Fruit fly (Drosophila melanogaster) whole organism, embryonic: ENCODE data around the gene CG32176.

Source experiments
- Atf-2 ChIP-seq: fragments of 200-800 bp; sonication (Bioruptor generic); optimal IDR thresholded peaks from 2 replicates; lab custom pipeline; 2016; ENCODE audit warnings: missing biosample characterization, missing genetic modification characterization
- Bgb ChIP-seq: fragments of 200-800 bp; sonication (Bioruptor generic); IDR thresholded peaks from 2 replicates; pipeline ENCODE4 v1.3.6; 2022; ENCODE audit warnings: missing biosample characterization, missing genetic modification characterization; ENCODE audit not compliant: partially characterized antibody
- CG10267 ChIP-seq: fragments of 200-800 bp; sonication (Bioruptor generic); optimal IDR thresholded peaks from 2 replicates; lab custom pipeline; 2018; ENCODE audit warnings: missing biosample characterization, mild to moderate bottlenecking, missing genetic modification characterization, moderate library complexity
- CG10366 ChIP-seq: fragments of 200-800 bp; sonication (Bioruptor generic); IDR thresholded peaks from 2 replicates; pipeline ENCODE4 v1.3.6; 2022; ENCODE audit warnings: missing biosample characterization, missing genetic modification characterization
- CG10462 ChIP-seq: fragments of 200-800 bp; sonication (Bioruptor generic); optimal IDR thresholded peaks from 2 replicates; lab custom pipeline; 2016; ENCODE audit warnings: missing biosample characterization, missing genetic modification characterization
- CG12071 ChIP-seq: fragments of 200-800 bp; sonication (Bioruptor generic); optimal IDR thresholded peaks from 3 replicates; lab custom pipeline; 2018; ENCODE audit warnings: missing biosample characterization, mild to moderate bottlenecking, missing genetic modification characterization
- CG12299 ChIP-seq: fragments of 200-800 bp; sonication (Bioruptor generic); optimal IDR thresholded peaks from 2 replicates; lab custom pipeline; 2018; ENCODE audit warnings: missing biosample characterization, mild to moderate bottlenecking, missing genetic modification characterization
- CG13287 ChIP-seq: fragments of 200-800 bp; sonication (Bioruptor generic); IDR thresholded peaks from 2 replicates; pipeline ENCODE4 v1.3.6; 2022; ENCODE audit warnings: missing biosample characterization, missing genetic modification characterization; ENCODE audit not compliant: partially characterized antibody
- CG14965 ChIP-seq: fragments of 200-800 bp; sonication (Bioruptor generic); optimal IDR thresholded peaks from 2 replicates; lab custom pipeline; 2016; ENCODE audit warnings: missing biosample characterization, missing genetic modification characterization, borderline replicate concordance
- CG16863 ChIP-seq: fragments of 200-800 bp; sonication (Bioruptor generic); optimal IDR thresholded peaks from 3 replicates; lab custom pipeline; 2016; ENCODE audit warnings: missing biosample characterization, missing genetic modification characterization
- CG30431 ChIP-seq: fragments of 200-800 bp; sonication (Bioruptor generic); optimal IDR thresholded peaks from 2 replicates; lab custom pipeline; 2017; ENCODE audit warnings: missing biosample characterization, missing genetic modification characterization
- CG31441 ChIP-seq: fragments of 200-800 bp; sonication (Bioruptor generic); IDR thresholded peaks from 2 replicates; pipeline ENCODE4 v1.3.6; 2022; ENCODE audit warnings: missing biosample characterization, missing genetic modification characterization
- CG32767 ChIP-seq: fragments of 200-800 bp; sonication (Bioruptor generic); IDR thresholded peaks from 2 replicates; pipeline ENCODE4 v1.3.6; 2022; ENCODE audit warnings: missing biosample characterization, missing genetic modification characterization
- CG32772 ChIP-seq: fragments of 200-800 bp; sonication (Bioruptor generic); IDR thresholded peaks from 2 replicates; pipeline ENCODE4 v1.3.6; 2022; ENCODE audit warnings: missing biosample characterization, missing genetic modification characterization
- CG34422 ChIP-seq: fragments of 200-800 bp; sonication (Bioruptor generic); IDR thresholded peaks from 3 replicates; pipeline ENCODE4 v1.3.6; 2022; ENCODE audit warnings: missing biosample characterization, missing genetic modification characterization
- CG4820 ChIP-seq: fragments of 200-800 bp; sonication (Bioruptor generic); optimal IDR thresholded peaks from 3 replicates; lab custom pipeline; 2016; ENCODE audit warnings: missing biosample characterization, missing genetic modification characterization
- CG8290 ChIP-seq, 3 experiments: fragments of 200-800 bp; sonication (Bioruptor generic); optimal IDR thresholded peaks; 2 replicates each; lab custom pipeline; 2016 to 2019; ENCODE audit warnings: missing biosample characterization in 3 of 3, missing genetic modification characterization in 3 of 3, mild to moderate bottlenecking in 2 of 3, moderate library complexity in 1 of 3
- CoRest ChIP-seq: fragments of 200-800 bp; sonication (Bioruptor generic); optimal IDR thresholded peaks from 3 replicates; lab custom pipeline; 2018; ENCODE audit warnings: missing biosample characterization, mild to moderate bottlenecking, missing genetic modification characterization, moderate library complexity
- D19A ChIP-seq: fragments of 200-800 bp; optimal IDR thresholded peaks from 3 replicates; lab custom pipeline; 2019; ENCODE audit warnings: missing biosample characterization, mild to moderate bottlenecking, missing genetic modification characterization, moderate library complexity
- Dp ChIP-seq: fragments of 200-800 bp; sonication (Bioruptor generic); optimal IDR thresholded peaks from 2 replicates; lab custom pipeline; 2018; ENCODE audit warnings: missing biosample characterization, mild to moderate bottlenecking, missing genetic modification characterization, moderate library complexity
- Hmr ChIP-seq: fragments of 200-800 bp; sonication (Bioruptor generic); optimal IDR thresholded peaks from 3 replicates; lab custom pipeline; 2017; ENCODE audit warnings: mild to moderate bottlenecking, missing biosample characterization, missing genetic modification reagents, missing genetic modification characterization
- MTF-1 ChIP-seq: fragments of 200-800 bp; sonication (Bioruptor generic); optimal IDR thresholded peaks from 2 replicates; lab custom pipeline; 2018; ENCODE audit warnings: missing biosample characterization, mild to moderate bottlenecking, missing genetic modification characterization, borderline replicate concordance
- Med ChIP-seq: fragments of 200-800 bp; sonication (Bioruptor generic); peaks from one replicate; lab custom pipeline; 2016; ENCODE audit warnings: missing biosample characterization, missing genetic modification characterization, mild to moderate bottlenecking, inconsistent platforms, moderate library complexity
- Pdp1 ChIP-seq, 2 experiments: fragments of 200-800 bp; sonication (Bioruptor generic); optimal IDR thresholded peaks; 3 replicates each; lab custom pipeline; 2016; ENCODE audit warnings: missing biosample characterization in 2 of 2, missing genetic modification characterization in 2 of 2, mild to moderate bottlenecking in 1 of 2, moderate library complexity in 1 of 2
- Sry-δ ChIP-seq: fragments of 200-800 bp; sonication (Bioruptor generic); optimal IDR thresholded peaks from 2 replicates; lab custom pipeline; 2016; ENCODE audit warnings: missing biosample characterization, missing genetic modification characterization
- YL-1 ChIP-seq: fragments of 200-800 bp; sonication (Bioruptor generic); optimal IDR thresholded peaks from 3 replicates; lab custom pipeline; 2017; ENCODE audit warnings: missing biosample characterization, mild to moderate bottlenecking, missing genetic modification characterization
- bab2 ChIP-seq: fragments of 200-800 bp; sonication (Bioruptor generic); optimal IDR thresholded peaks from 2 replicates; lab custom pipeline; 2016; ENCODE audit warnings: missing biosample characterization, missing genetic modification characterization
- br ChIP-seq: fragments of >200 bp; optimal IDR thresholded peaks from 2 replicates; lab custom pipeline; 2017
- chinmo ChIP-seq: fragments of 200-800 bp; sonication (Bioruptor generic); IDR thresholded peaks from 4 replicates; pipeline ENCODE4 v1.3.6; 2022; ENCODE audit warnings: missing biosample characterization, missing genetic modification characterization; ENCODE audit not compliant: partially characterized antibody
- ci ChIP-seq: fragments of 200-800 bp; sonication (Bioruptor generic); IDR thresholded peaks from 3 replicates; pipeline ENCODE4 v1.3.6; 2022; ENCODE audit warnings: missing biosample characterization, missing genetic modification characterization
- croc ChIP-seq: fragments of 200-800 bp; sonication (Bioruptor generic); conservative IDR thresholded peaks from 3 replicates; pipeline ENCODE4 v1.3.6; 2022; ENCODE audit warnings: missing biosample characterization, missing genetic modification characterization
- dpn ChIP-seq, 2 experiments: fragments of 200-800 bp; sonication (Bioruptor generic); optimal IDR thresholded peaks; 3 replicates each; lab custom pipeline; 2016; ENCODE audit warnings: missing biosample characterization in 2 of 2, missing genetic modification characterization in 2 of 2
- eve ChIP-seq, 2 experiments: fragments of >200 bp; optimal IDR thresholded peaks; 2 replicates each; lab custom pipeline; 2017; ENCODE audit warnings: missing biosample characterization in 2 of 2, missing genetic modification characterization in 2 of 2
- ewg ChIP-seq: fragments of 200-800 bp; sonication (Bioruptor generic); optimal IDR thresholded peaks from 3 replicates; lab custom pipeline; 2017; ENCODE audit warnings: mild to moderate bottlenecking, missing biosample characterization, missing genetic modification reagents, missing genetic modification characterization
- gcm ChIP-seq: fragments of 200-800 bp; sonication (Bioruptor generic); optimal IDR thresholded peaks from 2 replicates; lab custom pipeline; 2019; ENCODE audit warnings: missing biosample characterization, mild to moderate bottlenecking, missing genetic modification characterization, moderate library complexity
- gcm2 ChIP-seq: fragments of 200-800 bp; sonication (Bioruptor generic); optimal IDR thresholded peaks from 2 replicates; lab custom pipeline; 2016; ENCODE audit warnings: missing biosample characterization, missing genetic modification characterization
- gem ChIP-seq: fragments of 200-800 bp; sonication (Bioruptor generic); optimal IDR thresholded peaks from 2 replicates; lab custom pipeline; 2019; ENCODE audit warnings: missing biosample characterization, mild to moderate bottlenecking, missing genetic modification characterization, moderate library complexity
- gfzf ChIP-seq: fragments of 200-800 bp; sonication (Bioruptor generic); optimal IDR thresholded peaks from 2 replicates; lab custom pipeline; 2016; ENCODE audit warnings: missing biosample characterization, mild to moderate bottlenecking, missing genetic modification characterization, moderate library complexity
- grau ChIP-seq: fragments of 200-800 bp; optimal IDR thresholded peaks from 3 replicates; lab custom pipeline; 2019; ENCODE audit warnings: missing biosample characterization, mild to moderate bottlenecking, missing genetic modification characterization, moderate library complexity
- grn ChIP-seq: fragments of 200-800 bp; sonication (Bioruptor generic); optimal IDR thresholded peaks from 3 replicates; lab custom pipeline; 2017; ENCODE audit warnings: missing biosample characterization, missing genetic modification characterization
- gsb ChIP-seq: fragments of 200-800 bp; sonication (Bioruptor generic); IDR thresholded peaks from 2 replicates; pipeline ENCODE4 v1.3.6; 2022; ENCODE audit warnings: missing biosample characterization, missing genetic modification characterization
- onecut ChIP-seq: fragments of 200-800 bp; sonication (Bioruptor generic); IDR thresholded peaks from 2 replicates; pipeline ENCODE4 v1.3.6; 2022; ENCODE audit warnings: missing biosample characterization, missing genetic modification characterization
- org-1 ChIP-seq: fragments of 200-800 bp; sonication (Bioruptor generic); optimal IDR thresholded peaks from 2 replicates; lab custom pipeline; 2017; ENCODE audit warnings: missing biosample characterization, missing genetic modification characterization
- phol ChIP-seq: fragments of 200-800 bp; sonication (Bioruptor generic); optimal IDR thresholded peaks from 3 replicates; lab custom pipeline; 2018; ENCODE audit warnings: missing biosample characterization, mild to moderate bottlenecking, missing genetic modification characterization, moderate library complexity
- pita ChIP-seq: fragments of 200-800 bp; sonication (Bioruptor generic); optimal IDR thresholded peaks from 2 replicates; lab custom pipeline; 2017; ENCODE audit warnings: missing biosample characterization, mild to moderate bottlenecking, missing genetic modification characterization
- pros ChIP-seq: fragments of 200-800 bp; sonication (Bioruptor generic); optimal IDR thresholded peaks from 3 replicates; lab custom pipeline; 2019; ENCODE audit warnings: missing biosample characterization, mild to moderate bottlenecking, missing genetic modification characterization, moderate library complexity
- ro ChIP-seq: fragments of 200-800 bp; sonication (Bioruptor generic); IDR thresholded peaks from 2 replicates; pipeline ENCODE4 v1.3.6; 2022; ENCODE audit warnings: missing biosample characterization, missing genetic modification characterization
- row ChIP-seq: fragments of 200-800 bp; sonication (Bioruptor generic); IDR thresholded peaks from 3 replicates; pipeline ENCODE4 v1.3.6; 2022; ENCODE audit warnings: missing biosample characterization, missing genetic modification characterization
- sd ChIP-seq: fragments of 200-800 bp; sonication (Bioruptor generic); optimal IDR thresholded peaks from 3 replicates; lab custom pipeline; 2018; ENCODE audit warnings: missing biosample characterization, mild to moderate bottlenecking, missing genetic modification characterization, moderate library complexity
- zen ChIP-seq: fragments of 200-800 bp; sonication (Bioruptor generic); optimal IDR thresholded peaks from 3 replicates; lab custom pipeline; 2018; ENCODE audit warnings: missing biosample characterization, mild to moderate bottlenecking, missing genetic modification characterization, moderate library complexity

Gene CG32176

dm6 chr3L:17465804-17466203, 32.1 kb downstream of the CG32176 start, which contains the start of gene QIL1 (continued):
- TF ChIP-seq ro (GFP tag; lab: Robert Waterston, UW), result no peak
- no peak for TF ChIP-seq ewg (GFP tag; lab: Kevin White, UChicago)
- no peak for TF ChIP-seq pros
- TF ChIP-seq CG12299 (tag; lab: Kevin White, UChicago), result no peak
- peak; percentile 42 for TF ChIP-seq CoRest
- TF ChIP-seq org-1 (GFP tag; lab: Kevin White, UChicago), result no peak
- TF ChIP-seq CG4820 (GFP tag; lab: Kevin White, UChicago), result no peak
- TF ChIP-seq croc (GFP tag; lab: Robert Waterston, UW), result no peak
- TF ChIP-seq Hmr (GFP tag; lab: Kevin White, UChicago), result peak; percentile 43
- TF ChIP-seq CG10267 (tag; lab: Kevin White, UChicago), result peak; percentile 54
- 0 out of 3 replicates have a peak, but pooled peaks have one; percentile 10 for TF ChIP-seq row (GFP tag; lab: Robert Waterston, UW)
- TF ChIP-seq CG31441 (GFP tag; lab: Robert Waterston, UW), result 0 out of 2 replicates have a peak, but pooled peaks have one; percentile 31
- peak; percentile 16 for TF ChIP-seq gem
- TF ChIP-seq Atf-2 (GFP tag; lab: Kevin White, UChicago), result no peak
- TF ChIP-seq dpn (GFP tag; optimal IDR thresholded peaks at IDR 0.05; lab: Kevin White, UChicago), result no peak
- no peak for TF ChIP-seq CG12071
- no peak for TF ChIP-seq gsb (GFP tag; lab: Robert Waterston, UW)
- peak; percentile 37; the same call in 1 of the 2 replicates for TF ChIP-seq CG13287 (GFP tag; lab: Robert Waterston, UW)
- no peak for TF ChIP-seq MTF-1 (GFP tag; lab: Kevin White, UChicago)
- TF ChIP-seq Pdp1 (GFP tag; optimal IDR thresholded peaks at IDR 0.05; lab: Kevin White, UChicago), result peak in 1 of 2 experiments; percentile 94
- no peak for TF ChIP-seq CG10462
- TF ChIP-seq CG10366 (GFP tag; lab: Robert Waterston, UW), result no peak
- TF ChIP-seq Bgb (GFP tag; lab: Robert Waterston, UW), result peak; percentile 33; the same call in 1 of the 2 replicates
- TF ChIP-seq eve (GFP tag; optimal IDR thresholded peaks at IDR 0.05; lab: Kevin White, UChicago), result no peak
- no peak for TF ChIP-seq grn (GFP tag; lab: Kevin White, UChicago)
- TF ChIP-seq phol (tag; lab: Kevin White, UChicago), result peak; percentile 49
- TF ChIP-seq CG8290 (GFP tag; optimal IDR thresholded peaks at IDR 0.05; lab: Kevin White, UChicago), result peak; percentile 44
- TF ChIP-seq CG8290 (tag; optimal IDR thresholded peaks at IDR 0.05; lab: Kevin White, UChicago), result peak in 1 of 2 experiments; percentile 33
- TF ChIP-seq br (lab: Kevin White, UChicago), result no peak
- TF ChIP-seq CG32772 (GFP tag; lab: Robert Waterston, UW), result no peak
- TF ChIP-seq onecut (GFP tag; lab: Robert Waterston, UW), result no peak
- TF ChIP-seq CG16863 (GFP tag; lab: Kevin White, UChicago), result no peak
- peak; percentile 47 for TF ChIP-seq Med
- TF ChIP-seq CG14965 (GFP tag; lab: Kevin White, UChicago), result no peak
- peak; percentile 52 for TF ChIP-seq sd
- peak; percentile 71 for TF ChIP-seq YL-1 (GFP tag; lab: Kevin White, UChicago)
- no peak for TF ChIP-seq gcm2 (GFP tag; lab: Kevin White, UChicago)
- no peak for TF ChIP-seq CG30431 (GFP tag; lab: Kevin White, UChicago)
- no peak for TF ChIP-seq ci
- peak; percentile 29 for TF ChIP-seq grau
- peak; percentile 62 for TF ChIP-seq Dp (GFP tag; lab: Kevin White, UChicago)
- peak; percentile 31 for TF ChIP-seq Sry-δ
- no peak for TF ChIP-seq CG34422
- no peak for TF ChIP-seq bab2 (GFP tag; lab: Kevin White, UChicago)
- peak; percentile 89 for TF ChIP-seq pita (GFP tag; lab: Kevin White, UChicago)
- no peak for TF ChIP-seq chinmo
- TF ChIP-seq D19A (tag; lab: Kevin White, UChicago), result peak; percentile 8
- no peak for TF ChIP-seq gcm (GFP tag; lab: Kevin White, UChicago)
- TF ChIP-seq gfzf (GFP tag; lab: Kevin White, UChicago), result peak; percentile 94
- no peak for TF ChIP-seq CG32767
- peak; percentile 16 for TF ChIP-seq zen
